Worm (Caenorhabditis elegans) whole organism, early embryonic: ENCODE measurements around the gene glb-23.

Experiments used
- aly-1 ChIP-seq: sonication (generic microtip); optimal IDR thresholded peaks from 2 replicates; lab custom pipeline; 2016; ENCODE audit warnings: missing genetic modification characterization, missing compliant biosample characterization
- ama-1 ChIP-seq: fragments of 150-350 bp; optimal IDR thresholded peaks from 2 replicates; lab custom pipeline; 2014
- ceh-13 ChIP-seq: fragments of 200-800 bp; sonication (Bioruptor generic); optimal IDR thresholded peaks from 2 replicates; lab custom pipeline; 2018; ENCODE audit warnings: mild to moderate bottlenecking, missing genetic modification characterization, missing compliant biosample characterization
- ceh-36 ChIP-seq: sonication (generic microtip); optimal IDR thresholded peaks from 2 replicates; lab custom pipeline; 2016; ENCODE audit warnings: missing genetic modification characterization, inconsistent platforms, missing compliant biosample characterization
- flt-1 ChIP-seq: fragments of 200-800 bp; sonication (Bioruptor generic); IDR thresholded peaks from 2 replicates; pipeline ENCODE4 v1.3.6; 2022; ENCODE audit warnings: missing genetic modification characterization, missing compliant biosample characterization
- hnd-1 ChIP-seq: sonication (generic microtip); optimal IDR thresholded peaks from 2 replicates; lab custom pipeline; 2016; ENCODE audit warnings: missing genetic modification characterization, missing compliant biosample characterization
- pes-1 ChIP-seq: fragments of 200-800 bp; sonication (Bioruptor generic); IDR thresholded peaks from 2 replicates; pipeline ENCODE4 v1.3.6; 2022; ENCODE audit warnings: missing genetic modification reagents, missing genetic modification characterization, missing compliant biosample characterization
- scrt-1 ChIP-seq: fragments of 200-800 bp; sonication (Bioruptor generic); IDR thresholded peaks from 2 replicates; pipeline ENCODE4 v1.3.6; 2022; ENCODE audit warnings: missing genetic modification characterization, missing compliant biosample characterization
- sea-1 ChIP-seq: fragments of 200-800 bp; sonication (Bioruptor generic); conservative IDR thresholded peaks from 2 replicates; pipeline ENCODE4 v1.3.6; 2022; ENCODE audit warnings: missing genetic modification characterization, missing compliant biosample characterization
- tra-4 ChIP-seq: sonication (generic microtip); optimal IDR thresholded peaks from 2 replicates; lab custom pipeline; 2017; ENCODE audit warnings: missing genetic modification characterization, missing compliant biosample characterization

DNA sequence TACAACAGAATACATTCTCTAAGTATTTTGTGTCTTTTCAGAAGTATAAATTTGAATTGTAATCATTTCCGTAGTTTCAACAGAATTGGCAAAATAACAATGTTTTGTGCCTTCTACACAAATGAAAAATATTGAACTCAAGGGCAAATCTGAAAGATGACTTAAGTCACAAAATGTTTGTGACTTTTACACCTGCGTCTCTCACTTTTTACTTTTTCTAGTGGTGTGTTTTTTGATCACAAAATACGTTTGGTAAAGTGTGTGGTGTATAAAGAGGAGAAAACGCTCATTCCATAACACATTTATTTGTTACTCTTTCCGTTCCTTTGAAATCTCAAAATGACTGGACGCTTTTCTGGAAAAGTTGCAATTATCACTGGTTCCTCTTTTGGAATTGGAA is 41.3 kb upstream of the glb-23 start, which contains the start of gene C06E4.3:
- TF ChIP-seq flt-1 (GFP tag; lab: Robert Waterston, UW) (no peak), sea-1 (no peak), ama-1 (no peak), pes-1 (GFP tag; lab: Robert Waterston, UW) (no peak), tra-4 (tag; lab: Kevin White, UChicago) (no peak), ceh-13 (no peak), scrt-1 (no peak), aly-1 (tag; lab: Kevin White, UChicago) (no peak), hnd-1 (tag; lab: Kevin White, UChicago) (no peak), ceh-36 (tag; lab: Kevin White, UChicago) (no peak)
